Worm (Caenorhabditis elegans): ENCODE measurements around the gene fbxb-17.

DNA sequence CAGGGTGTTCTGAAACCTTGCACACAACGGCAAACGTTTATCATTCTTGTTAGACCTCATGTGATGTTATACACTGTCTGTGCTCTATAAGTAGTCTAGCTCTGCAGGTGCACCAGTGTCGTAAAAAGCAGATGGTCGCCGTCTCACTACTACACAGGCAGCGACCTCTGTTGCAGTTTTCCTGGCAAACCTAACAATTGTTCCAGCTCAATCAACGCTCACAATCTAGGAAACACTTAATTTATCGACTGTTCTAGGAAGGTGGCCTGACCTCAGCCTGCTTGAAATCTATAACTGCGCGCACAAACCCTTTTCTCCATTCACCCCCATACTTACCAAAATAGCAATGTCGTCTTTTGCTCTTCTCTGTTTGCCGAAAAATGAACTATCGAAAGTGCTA lies 48.1 kb downstream of the fbxb-17 start, which contains the start of gene fbxb-11:
- TF ChIP-seq tbx-7 (tag; optimal IDR thresholded peaks at IDR 0.05) (no peak), elt-2 (tag; optimal IDR thresholded peaks at IDR 0.05) (no peak), npax-4 (tag; optimal IDR thresholded peaks at IDR 0.05) (no peak), ceh-9 (tag; optimal IDR thresholded peaks at IDR 0.05) (no peak), rnt-1 (tag; optimal IDR thresholded peaks at IDR 0.05) (no peak), K02D7.2 (tag; optimal IDR thresholded peaks at IDR 0.05) (no peak), unc-42 (tag; optimal IDR thresholded peaks at IDR 0.05) (no peak), hlh-30 (tag; optimal IDR thresholded peaks at IDR 0.05; ENCODE audit: insufficient read depth) (no peak), F13H6.1 (tag; optimal IDR thresholded peaks at IDR 0.05) (no peak), hlh-6 (tag; optimal IDR thresholded peaks at IDR 0.05) (no peak), eyg-1 (tag; optimal IDR thresholded peaks at IDR 0.05) (no peak), ama-1 (optimal IDR thresholded peaks at IDR 0.05) (no peak), pha-4 (tag; optimal IDR thresholded peaks at IDR 0.05) (no peak)

Measured in whole organism, late embryonic.